Worm (Caenorhabditis elegans) whole organism, L4/young adult: ENCODE measurements around the gene C01C4.2.

Source experiments
- W03F9.2 ChIP-seq: fragments of 150-350 bp; optimal IDR thresholded peaks from 2 replicates; lab custom pipeline; 2014; ENCODE audit warnings: missing biosample characterization, missing genetic modification characterization
- dao-5 ChIP-seq: sonication (generic microtip); optimal IDR thresholded peaks from 2 replicates; lab custom pipeline; 2016; ENCODE audit warnings: missing genotype, missing genetic modification characterization, moderate library complexity, missing compliant biosample characterization
- him-1 ChIP-seq: sonication (generic microtip); optimal IDR thresholded peaks from 2 replicates; lab custom pipeline; 2016; ENCODE audit warnings: missing genotype, missing genetic modification reagents, missing genetic modification characterization, missing compliant biosample characterization

DNA sequence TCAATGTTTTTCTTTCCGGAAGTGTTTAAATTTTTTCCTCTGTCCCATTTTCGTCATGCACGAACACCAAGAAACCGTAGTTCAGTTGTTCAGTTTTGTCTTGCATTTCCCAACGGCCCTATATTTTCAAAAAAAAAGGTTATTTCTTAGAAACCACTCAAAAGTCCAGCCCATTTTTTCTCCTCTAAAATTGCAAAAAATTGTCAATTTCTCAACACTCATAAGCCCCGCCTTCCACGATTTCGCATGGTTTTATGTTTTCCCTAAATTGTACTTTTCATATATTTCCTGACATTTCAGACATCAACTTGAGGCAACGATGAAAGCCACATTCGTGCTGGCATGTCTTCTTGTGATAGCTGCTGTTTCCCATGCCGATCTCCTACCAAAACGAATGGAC lies 12.4 kb downstream of the C01C4.2 start, which contains the start of gene nlp-1:
- TF ChIP-seq him-1 (tag; lab: Kevin White, UChicago), result no peak
- no peak for TF ChIP-seq W03F9.2 (tag; lab: Kevin White, UChicago)
- TF ChIP-seq dao-5, result no peak
